Worm (Caenorhabditis elegans) whole organism, late embryonic: ENCODE results near the gene lig-1.

ENCODE experiments used
- ama-1 ChIP-seq: fragments of 150-350 bp; optimal IDR thresholded peaks from 2 replicates; lab custom pipeline; 2014
- ceh-18 ChIP-seq: sonication (generic microtip); optimal IDR thresholded peaks from 2 replicates; lab custom pipeline; 2016; ENCODE audit warnings: missing genetic modification characterization, missing compliant biosample characterization
- ceh-24 ChIP-seq: sonication (generic microtip); optimal IDR thresholded peaks from 2 replicates; lab custom pipeline; 2016; ENCODE audit warnings: mild to moderate bottlenecking, missing genetic modification characterization, missing compliant biosample characterization
- elt-2 ChIP-seq: sonication (generic microtip); optimal IDR thresholded peaks from 2 replicates; lab custom pipeline; 2016; ENCODE audit warnings: missing genetic modification reagents, missing genetic modification characterization, missing compliant biosample characterization
- ets-4 ChIP-seq: sonication (generic microtip); optimal IDR thresholded peaks from 2 replicates; lab custom pipeline; 2016; ENCODE audit warnings: missing genetic modification characterization, missing compliant biosample characterization
- fkh-10 ChIP-seq: fragments of 150-350 bp; optimal IDR thresholded peaks from 2 replicates; lab custom pipeline; 2014; ENCODE audit warnings: missing biosample characterization, missing genetic modification reagents, missing genetic modification characterization
- nfya-1 ChIP-seq: sonication (generic microtip); optimal IDR thresholded peaks from 2 replicates; lab custom pipeline; 2017; ENCODE audit warnings: missing genetic modification characterization, mild to moderate bottlenecking, missing compliant biosample characterization, antibody characterized with exemption, moderate library complexity
- pat-9 ChIP-seq: fragments of 200-800 bp; sonication (Bioruptor generic); optimal IDR thresholded peaks from 2 replicates; lab custom pipeline; 2018; ENCODE audit warnings: mild to moderate bottlenecking, missing genetic modification characterization, moderate library complexity, missing compliant biosample characterization
- pha-4 ChIP-seq: fragments of 150-350 bp; optimal IDR thresholded peaks from 2 replicates; lab custom pipeline; 2018; ENCODE audit warnings: missing biosample characterization, missing genetic modification reagents, missing genetic modification characterization
- pqm-1 ChIP-seq: sonication (generic microtip); optimal IDR thresholded peaks from 2 replicates; lab custom pipeline; 2016; ENCODE audit warnings: missing genetic modification characterization, missing compliant biosample characterization
- ttx-3 ChIP-seq: sonication (generic microtip); optimal IDR thresholded peaks from 2 replicates; lab custom pipeline; 2016; ENCODE audit warnings: missing genetic modification reagents, missing genetic modification characterization, missing compliant biosample characterization
- unc-55 ChIP-seq: sonication (generic microtip); optimal IDR thresholded peaks from 2 replicates; lab custom pipeline; 2017; ENCODE audit warnings: missing biosample characterization, missing genetic modification reagents, missing genetic modification characterization
- unc-86 ChIP-seq: sonication (generic microtip); optimal IDR thresholded peaks from 2 replicates; lab custom pipeline; 2016; ENCODE audit warnings: missing genetic modification characterization, missing compliant biosample characterization

ce11 chrV:10862457-10863097 lies 48.7 kb downstream of the lig-1 start:
- TF ChIP-seq ama-1 = no peak
- no peak for TF ChIP-seq nfya-1 (tag; lab: Kevin White, UChicago)
- TF ChIP-seq pat-9 (tag; lab: Kevin White, UChicago) = no peak
- no peak for TF ChIP-seq fkh-10
- no peak for TF ChIP-seq ceh-24 (tag; lab: Kevin White, UChicago)
- no peak for TF ChIP-seq unc-86 (tag; lab: Kevin White, UChicago)
- TF ChIP-seq unc-55 (GFP tag; lab: Kevin White, UChicago) = no peak
- no peak for TF ChIP-seq pha-4 (tag; lab: Kevin White, UChicago)
- TF ChIP-seq elt-2 = no peak
- no peak for TF ChIP-seq pqm-1 (tag; lab: Kevin White, UChicago)
- no peak for TF ChIP-seq ets-4 (tag; lab: Kevin White, UChicago)
- no peak for TF ChIP-seq ttx-3
- no peak for TF ChIP-seq ceh-18 (tag; lab: Kevin White, UChicago)
